Fruit fly (Drosophila melanogaster) whole organism, embryonic: Measurements from ENCODE around the gene Cpr30B.

Source experiments
- Atf-2 ChIP-seq: fragments of 200-800 bp; sonication (Bioruptor generic); optimal IDR thresholded peaks from 2 replicates; lab custom pipeline; 2016; ENCODE audit warnings: missing biosample characterization, missing genetic modification characterization
- Bdp1 ChIP-seq: fragments of 200-800 bp; sonication (Bioruptor generic); optimal IDR thresholded peaks from 3 replicates; lab custom pipeline; 2016; ENCODE audit warnings: missing biosample characterization, missing genetic modification characterization
- BtbVII ChIP-seq: fragments of 200-800 bp; sonication (Bioruptor generic); optimal IDR thresholded peaks from 3 replicates; lab custom pipeline; 2017; ENCODE audit warnings: missing biosample characterization, mild to moderate bottlenecking, missing genetic modification characterization
- CG10979 ChIP-seq: fragments of 200-800 bp; sonication (Bioruptor generic); optimal IDR thresholded peaks from 2 replicates; lab custom pipeline; 2018; ENCODE audit warnings: missing biosample characterization, mild to moderate bottlenecking, missing genetic modification characterization, moderate library complexity
- CG11085 ChIP-seq: fragments of 200-800 bp; sonication (Bioruptor generic); IDR thresholded peaks from 2 replicates; pipeline ENCODE4 v1.3.6; 2022; ENCODE audit warnings: missing biosample characterization, missing genetic modification characterization
- CG11093 ChIP-seq: fragments of 200-800 bp; sonication (Bioruptor generic); IDR thresholded peaks from 3 replicates; pipeline ENCODE4 v1.3.6; 2022; ENCODE audit warnings: missing biosample characterization, missing genetic modification characterization
- CG11504 ChIP-seq: fragments of 200-800 bp; sonication (Bioruptor generic); optimal IDR thresholded peaks from 3 replicates; lab custom pipeline; 2019; ENCODE audit warnings: missing biosample characterization, mild to moderate bottlenecking, missing genetic modification characterization, moderate library complexity
- CG12219 ChIP-seq: fragments of 200-800 bp; sonication (Bioruptor generic); optimal IDR thresholded peaks from 3 replicates; lab custom pipeline; 2018; ENCODE audit warnings: missing biosample characterization, mild to moderate bottlenecking, missing genetic modification characterization
- CG12391 ChIP-seq: fragments of 200-800 bp; sonication (Bioruptor generic); optimal IDR thresholded peaks from 3 replicates; lab custom pipeline; 2018; ENCODE audit warnings: missing biosample characterization, mild to moderate bottlenecking, missing genetic modification characterization, moderate library complexity
- CG13123 ChIP-seq: fragments of 200-800 bp; sonication (Bioruptor generic); optimal IDR thresholded peaks from 2 replicates; lab custom pipeline; 2016; ENCODE audit warnings: missing biosample characterization, missing genetic modification characterization
- CG14667 ChIP-seq: fragments of 200-800 bp; sonication (Bioruptor generic); IDR thresholded peaks from 2 replicates; pipeline ENCODE4 v1.3.6; 2022; ENCODE audit warnings: missing biosample characterization, missing genetic modification characterization
- CG14710 ChIP-seq: fragments of 200-800 bp; sonication (Bioruptor generic); optimal IDR thresholded peaks from 3 replicates; lab custom pipeline; 2019; ENCODE audit warnings: missing biosample characterization, mild to moderate bottlenecking, missing genetic modification characterization, moderate library complexity
- CG14860 ChIP-seq: fragments of 200-800 bp; sonication (Bioruptor generic); IDR thresholded peaks from 3 replicates; pipeline ENCODE4 v1.3.6; 2022; ENCODE audit warnings: missing biosample characterization, missing genetic modification characterization; ENCODE audit not compliant: partially characterized antibody
- CG17912 ChIP-seq: fragments of 200-800 bp; sonication (Bioruptor generic); optimal IDR thresholded peaks from 2 replicates; lab custom pipeline; 2018; ENCODE audit warnings: missing biosample characterization, mild to moderate bottlenecking, missing genetic modification characterization
- CG1832 ChIP-seq: fragments of 200-800 bp; sonication (Bioruptor generic); optimal IDR thresholded peaks from 2 replicates; lab custom pipeline; 2017; ENCODE audit warnings: missing biosample characterization, mild to moderate bottlenecking, missing genetic modification characterization, inconsistent platforms
- CG2199 ChIP-seq: fragments of 200-800 bp; sonication (Bioruptor generic); IDR thresholded peaks from 3 replicates; pipeline ENCODE4 v1.3.6; 2022; ENCODE audit warnings: missing biosample characterization, missing genetic modification characterization
- CG2678 ChIP-seq: fragments of 200-800 bp; sonication (Bioruptor generic); optimal IDR thresholded peaks from 3 replicates; lab custom pipeline; 2019; ENCODE audit warnings: missing biosample characterization, mild to moderate bottlenecking, missing genetic modification characterization, moderate library complexity
- CG2875 ChIP-seq: fragments of 200-800 bp; sonication (Bioruptor generic); optimal IDR thresholded peaks from 2 replicates; lab custom pipeline; 2017; ENCODE audit warnings: missing biosample characterization, mild to moderate bottlenecking, missing genetic modification characterization, missing genetic modification reagents
- CG31365 ChIP-seq: fragments of 200-800 bp; sonication (Bioruptor generic); optimal IDR thresholded peaks from 2 replicates; lab custom pipeline; 2018; ENCODE audit warnings: missing biosample characterization, mild to moderate bottlenecking, missing genetic modification characterization
- CG3407 ChIP-seq: fragments of 200-800 bp; sonication (Bioruptor generic); optimal IDR thresholded peaks from 2 replicates; lab custom pipeline; 2018; ENCODE audit warnings: missing biosample characterization, mild to moderate bottlenecking, missing genetic modification characterization
- CG4730 ChIP-seq: fragments of 200-800 bp; sonication (Bioruptor generic); IDR thresholded peaks from 2 replicates; pipeline ENCODE4 v1.3.6; 2022; ENCODE audit warnings: missing biosample characterization, missing genetic modification characterization
- CG6175 ChIP-seq: fragments of 200-800 bp; sonication (Bioruptor generic); IDR thresholded peaks from 3 replicates; pipeline ENCODE4 v1.3.6; 2022; ENCODE audit warnings: missing biosample characterization, missing genetic modification characterization
- CG6272 ChIP-seq: fragments of 200-800 bp; sonication (Bioruptor generic); IDR thresholded peaks from 2 replicates; pipeline ENCODE4 v1.3.6; 2022; ENCODE audit warnings: missing biosample characterization, missing genetic modification characterization
- CG7556 ChIP-seq: fragments of 200-800 bp; sonication (Bioruptor generic); optimal IDR thresholded peaks from 2 replicates; lab custom pipeline; 2017; ENCODE audit warnings: missing biosample characterization, mild to moderate bottlenecking, missing genetic modification characterization
- CG9727 ChIP-seq: fragments of 200-800 bp; sonication (Bioruptor generic); optimal IDR thresholded peaks from 3 replicates; lab custom pipeline; 2017; ENCODE audit warnings: missing biosample characterization, mild to moderate bottlenecking, missing genetic modification characterization
- CkIIα-i1 ChIP-seq: fragments of 200-800 bp; sonication (Bioruptor generic); IDR thresholded peaks from 2 replicates; pipeline ENCODE4 v1.3.6; 2022; ENCODE audit warnings: missing biosample characterization, missing genetic modification characterization
- Gug ChIP-seq: fragments of 200-800 bp; sonication (Bioruptor generic); IDR thresholded peaks from 4 replicates; pipeline ENCODE4 v1.3.6; 2022; ENCODE audit warnings: missing biosample characterization, missing genetic modification characterization
- Hey ChIP-seq: fragments of 200-800 bp; sonication (Bioruptor generic); optimal IDR thresholded peaks from 3 replicates; lab custom pipeline; 2018; ENCODE audit warnings: missing biosample characterization, mild to moderate bottlenecking, missing genetic modification characterization
- Hmr ChIP-seq: fragments of 200-800 bp; sonication (Bioruptor generic); optimal IDR thresholded peaks from 3 replicates; lab custom pipeline; 2017; ENCODE audit warnings: mild to moderate bottlenecking, missing biosample characterization, missing genetic modification reagents, missing genetic modification characterization
- Hmx ChIP-seq: fragments of 200-800 bp; sonication (Bioruptor generic); optimal IDR thresholded peaks from 2 replicates; lab custom pipeline; 2016; ENCODE audit warnings: missing biosample characterization, missing genetic modification characterization
- Mrtf ChIP-seq: fragments of 200-800 bp; sonication (Bioruptor generic); IDR thresholded peaks from 3 replicates; pipeline ENCODE4 v1.3.6; 2022; ENCODE audit warnings: missing biosample characterization, missing genetic modification characterization
- NC2β ChIP-seq: fragments of 200-800 bp; sonication (Bioruptor generic); optimal IDR thresholded peaks from 2 replicates; lab custom pipeline; 2016; ENCODE audit warnings: missing biosample characterization, missing genetic modification characterization
- Ravus ChIP-seq: fragments of 200-800 bp; sonication (Bioruptor generic); IDR thresholded peaks from 2 replicates; pipeline ENCODE4 v1.3.6; 2022; ENCODE audit warnings: missing biosample characterization, missing genetic modification characterization
- Rx ChIP-seq: fragments of 200-800 bp; sonication (Bioruptor generic); IDR thresholded peaks from 2 replicates; pipeline ENCODE4 v1.3.6; 2022; ENCODE audit warnings: missing biosample characterization, missing genetic modification characterization
- Scr ChIP-seq: fragments of 200-800 bp; sonication (Bioruptor generic); IDR thresholded peaks from 2 replicates; pipeline ENCODE4 v1.3.6; 2022; ENCODE audit warnings: missing biosample characterization, missing genetic modification characterization; ENCODE audit not compliant: partially characterized antibody
- Sry-δ ChIP-seq: fragments of 200-800 bp; sonication (Bioruptor generic); optimal IDR thresholded peaks from 2 replicates; lab custom pipeline; 2016; ENCODE audit warnings: missing biosample characterization, missing genetic modification characterization
- ac ChIP-seq: fragments of 200-800 bp; sonication (Bioruptor generic); optimal IDR thresholded peaks from 3 replicates; lab custom pipeline; 2017; ENCODE audit warnings: missing biosample characterization, mild to moderate bottlenecking, missing genetic modification characterization
- ato ChIP-seq: fragments of 200-800 bp; sonication (Bioruptor generic); IDR thresholded peaks from 2 replicates; pipeline ENCODE4 v1.3.6; 2022; ENCODE audit warnings: missing biosample characterization, missing genetic modification characterization; ENCODE audit not compliant: partially characterized antibody
- bowl ChIP-seq: fragments of 200-800 bp; sonication (Bioruptor generic); IDR thresholded peaks from 2 replicates; pipeline ENCODE4 v1.3.6; 2022; ENCODE audit warnings: missing biosample characterization, missing genetic modification characterization
- crp ChIP-seq, 2 experiments: fragments of 200-800 bp; sonication (Bioruptor generic); optimal IDR thresholded peaks; 2 replicates in 1 of 2; 3 replicates in 1 of 2; lab custom pipeline; 2017; ENCODE audit warnings: missing biosample characterization in 2 of 2, missing genetic modification characterization in 2 of 2, mild to moderate bottlenecking in 1 of 2, moderate library complexity in 1 of 2
- inv ChIP-seq: fragments of 200-800 bp; sonication (Bioruptor generic); IDR thresholded peaks from 2 replicates; pipeline ENCODE4 v1.3.6; 2022; ENCODE audit warnings: missing biosample characterization, missing genetic modification characterization; ENCODE audit not compliant: partially characterized antibody
- lilli ChIP-seq: fragments of 200-800 bp; sonication (Bioruptor generic); optimal IDR thresholded peaks from 3 replicates; lab custom pipeline; 2016; ENCODE audit warnings: missing biosample characterization, missing genetic modification characterization
- nerfin-1 ChIP-seq: fragments of 200-800 bp; sonication (Bioruptor generic); optimal IDR thresholded peaks from 3 replicates; lab custom pipeline; 2019; ENCODE audit warnings: missing biosample characterization, mild to moderate bottlenecking, missing genetic modification characterization, moderate library complexity
- sc ChIP-seq, 3 experiments: fragments of >200 bp in 2 of 3; fragments of 200-800 bp in 1 of 3; sonication (Bioruptor generic) in 1 of 3; optimal IDR thresholded peaks; 2 replicates in 2 of 3; 3 replicates in 1 of 3; lab custom pipeline; 2017; ENCODE audit warnings: mild to moderate bottlenecking in 1 of 3, missing biosample characterization in 1 of 3, missing genetic modification characterization in 1 of 3, missing genetic modification reagents in 1 of 3
- scrt ChIP-seq: fragments of 200-800 bp; sonication (Bioruptor generic); optimal IDR thresholded peaks from 2 replicates; lab custom pipeline; 2018; ENCODE audit warnings: missing biosample characterization, mild to moderate bottlenecking, missing genetic modification characterization, moderate library complexity
- tap ChIP-seq: fragments of 200-800 bp; optimal IDR thresholded peaks from 3 replicates; lab custom pipeline; 2019; ENCODE audit warnings: missing biosample characterization, mild to moderate bottlenecking, missing genetic modification characterization, moderate library complexity
- tll ChIP-seq, 2 experiments: fragments of 200-800 bp in 1 of 2; fragments of >200 bp in 1 of 2; sonication (Bioruptor generic) in 1 of 2; optimal IDR thresholded peaks; 2 replicates each; lab custom pipeline; 2017 to 2019; ENCODE audit warnings: missing biosample characterization in 2 of 2, missing genetic modification characterization in 2 of 2, mild to moderate bottlenecking in 1 of 2, moderate library complexity in 1 of 2
- zf30C ChIP-seq: fragments of 200-800 bp; sonication (Bioruptor generic); optimal IDR thresholded peaks from 3 replicates; lab custom pipeline; 2018; ENCODE audit warnings: missing biosample characterization, mild to moderate bottlenecking, missing genetic modification characterization

Gene Cpr30B

DNA sequence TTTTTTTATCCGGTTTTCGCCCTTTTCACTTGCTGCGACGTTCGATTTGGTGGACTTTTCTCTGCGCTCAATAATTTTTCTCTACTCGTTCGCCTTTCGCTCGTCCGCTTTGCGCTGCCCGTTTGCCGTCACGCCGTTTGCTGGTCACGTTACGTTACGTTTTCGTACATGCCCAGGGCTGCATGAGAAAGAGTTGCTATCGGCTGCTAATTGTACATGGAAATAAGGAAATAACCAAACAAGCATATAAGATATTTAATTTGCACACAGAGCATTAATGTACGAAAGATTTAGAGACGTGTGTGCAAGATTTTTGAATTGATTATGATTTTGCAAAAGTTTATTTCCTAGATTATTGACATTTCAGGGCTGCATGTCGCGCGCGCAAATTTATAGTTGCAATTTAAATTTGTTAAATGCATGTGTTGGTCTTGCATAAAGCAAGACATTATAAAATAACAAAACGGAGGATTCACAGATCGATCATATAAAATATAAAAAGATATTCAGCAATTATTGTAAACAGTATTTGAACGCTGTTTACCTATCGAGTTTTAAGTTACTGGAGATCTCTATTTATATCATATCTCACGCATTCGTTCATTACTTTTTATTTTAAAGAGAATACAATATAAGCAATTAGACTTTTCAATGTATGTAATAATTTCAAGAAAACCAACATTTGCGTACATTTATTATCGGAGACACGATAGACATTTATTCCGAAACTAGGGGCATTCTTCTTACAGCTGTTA is 47.8 kb upstream of the Cpr30B start, which contains the start of gene Gdi (continued):
- TF ChIP-seq CG14860 (GFP tag; lab: Robert Waterston, UW) = no peak
- peak; percentile 26 for TF ChIP-seq CG9727 (GFP tag; lab: Kevin White, UChicago)
- TF ChIP-seq NC2β = peak; percentile 1
- no peak for TF ChIP-seq CkIIα-i1 (GFP tag; lab: Robert Waterston, UW)
- peak in 1 of 2 experiments; percentile 81 for TF ChIP-seq crp (GFP tag; optimal IDR thresholded peaks at IDR 0.05; lab: Kevin White, UChicago)
- no peak for TF ChIP-seq Hey (tag; lab: Kevin White, UChicago)
- TF ChIP-seq CG12219 (GFP tag; lab: Kevin White, UChicago) = no peak
- 0 out of 3 replicates have a peak, but pooled peaks have one; percentile 15 for TF ChIP-seq Mrtf (GFP tag; lab: Robert Waterston, UW)
- no peak for TF ChIP-seq zf30C
- TF ChIP-seq CG11504 = peak; percentile 18
- TF ChIP-seq inv (GFP tag; lab: Robert Waterston, UW) = no peak
- TF ChIP-seq Hmx (GFP tag; lab: Kevin White, UChicago) = no peak
- peak; percentile 34; the same call in 1 of the 2 replicates for TF ChIP-seq CG11085 (GFP tag; lab: Robert Waterston, UW)
- TF ChIP-seq Rx (GFP tag; lab: Robert Waterston, UW) = peak; percentile 45
- no peak for TF ChIP-seq nerfin-1 (tag; lab: Kevin White, UChicago)
- no peak for TF ChIP-seq CG7556 (GFP tag; lab: Kevin White, UChicago)
- no peak for TF ChIP-seq sc (optimal IDR thresholded peaks at IDR 0.05; lab: Kevin White, UChicago)
- no peak for TF ChIP-seq sc (GFP tag; optimal IDR thresholded peaks at IDR 0.05; lab: Kevin White, UChicago)
- peak; percentile 39 for TF ChIP-seq CG12391 (tag; lab: Kevin White, UChicago)
- no peak for TF ChIP-seq bowl (GFP tag; lab: Robert Waterston, UW)
- no peak for TF ChIP-seq CG6272
- TF ChIP-seq CG2875 (GFP tag; lab: Kevin White, UChicago) = no peak
- peak; percentile 29 for TF ChIP-seq CG2678
- peak; percentile 36 for TF ChIP-seq CG14710 (tag; lab: Kevin White, UChicago)
- TF ChIP-seq CG1832 = no peak
- TF ChIP-seq Hmr (GFP tag; lab: Kevin White, UChicago) = no peak
- TF ChIP-seq CG31365 = no peak
- no peak for TF ChIP-seq CG2199 (GFP tag; lab: Robert Waterston, UW)
- no peak for TF ChIP-seq Atf-2
- no peak for TF ChIP-seq Bdp1
- no peak for TF ChIP-seq tll (GFP tag; optimal IDR thresholded peaks at IDR 0.05; lab: Kevin White, UChicago)
- no peak for TF ChIP-seq BtbVII (GFP tag; lab: Kevin White, UChicago)
- no peak for TF ChIP-seq CG6175 (GFP tag; lab: Robert Waterston, UW)
- peak; percentile 47; the same call in 1 of the 2 replicates for TF ChIP-seq Scr (GFP tag; lab: Robert Waterston, UW)
- TF ChIP-seq ato (GFP tag; lab: Robert Waterston, UW) = no peak
- no peak for TF ChIP-seq CG11093
- no peak for TF ChIP-seq ac (GFP tag; lab: Kevin White, UChicago)
- TF ChIP-seq Gug (GFP tag; lab: Robert Waterston, UW) = peak; percentile 14; the same call in 1 of the 4 replicates
- TF ChIP-seq Sry-δ = peak; percentile 46
- no peak for TF ChIP-seq CG14667 (GFP tag; lab: Robert Waterston, UW)
- no peak for TF ChIP-seq CG13123 (GFP tag; lab: Kevin White, UChicago)
- no peak for TF ChIP-seq CG3407 (GFP tag; lab: Kevin White, UChicago)
- TF ChIP-seq CG4730 (GFP tag; lab: Robert Waterston, UW) = no peak
- TF ChIP-seq lilli (GFP tag; lab: Kevin White, UChicago) = peak; percentile 29
- TF ChIP-seq tap = no peak
- no peak for TF ChIP-seq CG10979
- no peak for TF ChIP-seq scrt
- TF ChIP-seq CG17912 = no peak
- TF ChIP-seq Ravus (GFP tag; lab: Robert Waterston, UW) = no peak
